Worm (Caenorhabditis elegans): ENCODE results near the gene cbp-3.

- TF ChIP-seq flt-1 (GFP tag; IDR thresholded peaks at IDR 0.05) = no peak
- TF ChIP-seq scrt-1 (GFP tag; IDR thresholded peaks at IDR 0.05) = no peak
- TF ChIP-seq tra-4 (tag; optimal IDR thresholded peaks at IDR 0.05) = no peak
- no peak for TF ChIP-seq ceh-36 (tag; optimal IDR thresholded peaks at IDR 0.05)
- TF ChIP-seq hmbx-1 (tag; optimal IDR thresholded peaks at IDR 0.05) = no peak
- TF ChIP-seq hmg-4 (GFP tag; optimal IDR thresholded peaks at IDR 0.05) = no peak
- no peak for TF ChIP-seq B0310.2 (tag; optimal IDR thresholded peaks at IDR 0.05)
- TF ChIP-seq ama-1 (optimal IDR thresholded peaks at IDR 0.05) = no peak
- TF ChIP-seq sea-1 (GFP tag; conservative IDR thresholded peaks at IDR 0.05) = no peak
- TF ChIP-seq ceh-13 (GFP tag; optimal IDR thresholded peaks at IDR 0.05) = no peak
- no peak for TF ChIP-seq tbx-37 (GFP tag; conservative IDR thresholded peaks at IDR 0.05)
- TF ChIP-seq ets-7 (tag; optimal IDR thresholded peaks at IDR 0.05) = no peak
- no peak for TF ChIP-seq tbx-11 (GFP tag; IDR thresholded peaks at IDR 0.05)
Observed at ce11 chrIII:9899720-9900119, 14.1 kb upstream of the cbp-3 start.
